Worm (Caenorhabditis elegans): Measurements from ENCODE around the gene F56F11.2.

Gene F56F11.2

DNA sequence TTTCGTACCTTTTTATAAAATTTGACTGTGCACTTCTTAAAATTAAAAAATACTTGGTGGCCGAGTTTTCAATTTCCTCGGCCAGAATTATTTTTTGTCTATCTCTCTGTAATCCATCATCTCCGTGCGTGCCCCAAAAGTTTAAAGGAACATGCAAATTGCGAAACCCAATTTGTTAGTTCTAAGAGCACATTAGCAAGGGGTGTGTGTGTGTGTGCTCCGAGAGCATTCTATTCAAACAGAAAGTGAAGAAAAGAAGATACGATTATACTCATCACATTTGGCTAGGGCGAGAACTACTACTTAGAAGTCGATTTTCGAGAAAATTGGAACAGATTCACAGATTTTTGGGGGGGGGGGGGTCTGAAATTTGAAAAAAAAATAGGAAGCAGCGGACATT, 31.9 kb downstream of the F56F11.2 start:
- TF ChIP-seq pqm-1 (tag; optimal IDR thresholded peaks at IDR 0.05) (no peak), elt-4 (tag; optimal IDR thresholded peaks at IDR 0.05) (no peak), syd-9 (tag; optimal IDR thresholded peaks at IDR 0.05) (no peak), ceh-31 (tag; optimal IDR thresholded peaks at IDR 0.05) (peak; percentile 13), unc-42 (tag; optimal IDR thresholded peaks at IDR 0.05) (peak; percentile 99), hlh-15 (tag; optimal IDR thresholded peaks at IDR 0.05) (no peak), pha-4 (tag; optimal IDR thresholded peaks at IDR 0.05) (no peak), pag-3 (tag; optimal IDR thresholded peaks at IDR 0.05; ENCODE audit: borderline replicate concordance) (no peak), che-1 (tag; optimal IDR thresholded peaks at IDR 0.05) (no peak), fkh-10 (GFP tag; optimal IDR thresholded peaks at IDR 0.05) (peak; percentile 46)

- TF ChIP-seq odd-2 (tag; optimal IDR thresholded peaks at IDR 0.05) (no peak), unc-3 (GFP tag; conservative IDR thresholded peaks at IDR 0.05) (0 out of 2 replicates have a peak, but pooled peaks have one; percentile 5), unc-3 (tag; optimal IDR thresholded peaks at IDR 0.05) (no peak)
Observed at ce11 chrIII:2918655-2919054, 36.6 kb downstream of the F56F11.2 start.

DNA sequence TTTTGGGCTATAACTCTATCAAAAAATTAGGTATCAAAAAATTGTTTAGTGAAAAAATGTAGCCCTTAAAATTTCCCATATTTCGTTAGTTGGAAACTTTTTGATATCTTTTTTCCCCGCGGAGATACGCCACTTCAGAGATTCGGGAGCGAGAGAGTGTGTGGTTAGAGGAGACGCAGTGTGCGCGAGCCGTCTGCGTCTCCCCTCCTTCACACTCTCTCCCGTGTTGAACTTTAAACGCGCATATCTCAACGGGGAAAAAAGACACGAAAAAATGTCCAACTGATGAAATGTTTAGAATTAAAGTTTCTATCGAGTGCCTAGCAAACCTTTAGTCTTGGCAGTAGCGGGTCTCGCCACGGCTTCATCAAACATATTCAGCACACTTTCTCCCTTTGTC, 38.2 kb downstream of the F56F11.2 start:
- TF ChIP-seq madf-2 (tag; optimal IDR thresholded peaks at IDR 0.05), result no peak
- no peak for TF ChIP-seq ceh-24 (tag; optimal IDR thresholded peaks at IDR 0.05)
- no peak for TF ChIP-seq tbx-7 (tag; optimal IDR thresholded peaks at IDR 0.05)
- TF ChIP-seq ref-2 (tag; optimal IDR thresholded peaks at IDR 0.05), result no peak
- TF ChIP-seq unc-3 (GFP tag; conservative IDR thresholded peaks at IDR 0.05), result no peak
- TF ChIP-seq unc-3 (tag; optimal IDR thresholded peaks at IDR 0.05), result no peak
- no peak for TF ChIP-seq npax-4 (tag; optimal IDR thresholded peaks at IDR 0.05)
- no peak for TF ChIP-seq K09A11.1 (tag; optimal IDR thresholded peaks at IDR 0.05; ENCODE audit: insufficient read depth)

- no peak for TF ChIP-seq lim-6 (tag; optimal IDR thresholded peaks at IDR 0.05)
- peak; percentile 74 for TF ChIP-seq unc-42 (tag; optimal IDR thresholded peaks at IDR 0.05)
- TF ChIP-seq unc-86 (tag; optimal IDR thresholded peaks at IDR 0.05), result no peak
Observed at ce11 chrIII:2920866-2921265, 38.8 kb downstream of the F56F11.2 start.

ce11 chrIII:2923012-2923411, 40.9 kb downstream of the F56F11.2 start, which contains the start of gene R10F2.4:
TSS of gene R10F2.4 (minus strand) at chrIII:2923112.
- TF ChIP-seq ceh-24 (tag; optimal IDR thresholded peaks at IDR 0.05) (no peak), C08G9.2 (tag; optimal IDR thresholded peaks at IDR 0.05) (no peak), pqm-1 (tag; optimal IDR thresholded peaks at IDR 0.05) (no peak), ceh-9 (tag; optimal IDR thresholded peaks at IDR 0.05) (no peak), unc-86 (tag; optimal IDR thresholded peaks at IDR 0.05) (no peak), Y22D7AL.16 (tag; optimal IDR thresholded peaks at IDR 0.05) (no peak), zip-5 (tag; optimal IDR thresholded peaks at IDR 0.05) (no peak), K02D7.2 (tag; optimal IDR thresholded peaks at IDR 0.05) (no peak), ceh-30 (tag; optimal IDR thresholded peaks at IDR 0.05) (no peak), tbx-7 (tag; optimal IDR thresholded peaks at IDR 0.05) (no peak)

ce11 chrIII:2924658-2925057, 42.6 kb downstream of the F56F11.2 start, which contains the start of gene R10F2.5:
TSS of gene R10F2.5 (minus strand) at chrIII:2924758.
- TF ChIP-seq C38D4.7 (GFP tag; optimal IDR thresholded peaks at IDR 0.05) (no peak), fkh-10 (GFP tag; optimal IDR thresholded peaks at IDR 0.05) (no peak), syd-9 (tag; optimal IDR thresholded peaks at IDR 0.05) (no peak), hlh-13 (GFP tag; optimal IDR thresholded peaks at IDR 0.05) (no peak), Y22D7AL.16 (tag; optimal IDR thresholded peaks at IDR 0.05) (no peak), gmeb-2 (tag; optimal IDR thresholded peaks at IDR 0.05) (no peak)
